Worm (Caenorhabditis elegans) whole organism, young adult: Measurements from ENCODE around the gene B0244.10.
A peak's percentile ranks its signal among the peaks of the same experiment; 100 is the strongest.

Experiments
- F10E7.11 ChIP-seq: sonication (generic microtip); optimal IDR thresholded peaks from 2 replicates; lab custom pipeline; 2017; ENCODE audit warnings: mild to moderate bottlenecking, missing genetic modification characterization, moderate library complexity, missing compliant biosample characterization
- F22D6.2 ChIP-seq: sonication (generic microtip); optimal IDR thresholded peaks from 2 replicates; lab custom pipeline; 2016; ENCODE audit warnings: mild to moderate bottlenecking, missing genetic modification characterization, missing compliant biosample characterization
- F39B2.1 ChIP-seq: fragments of 200-800 bp; sonication (Bioruptor generic); IDR thresholded peaks from 2 replicates; pipeline ENCODE4 v1.3.6; 2022; ENCODE audit warnings: missing genetic modification reagents, missing genetic modification characterization, missing compliant biosample characterization
- T26A5.8 ChIP-seq: sonication (generic microtip); optimal IDR thresholded peaks from 2 replicates; lab custom pipeline; 2016; ENCODE audit warnings: missing genetic modification characterization, missing compliant biosample characterization
- Y56A3A.18 ChIP-seq: fragments of 200-800 bp; sonication (Bioruptor generic); IDR thresholded peaks from 2 replicates; pipeline ENCODE4 v1.3.6; 2022; ENCODE audit warnings: missing genetic modification reagents, missing genetic modification characterization, missing compliant biosample characterization
- Y79H2A.3 ChIP-seq: fragments of 200-800 bp; sonication (Bioruptor generic); conservative IDR thresholded peaks from 2 replicates; pipeline ENCODE4 v1.3.6; 2022; ENCODE audit warnings: missing genetic modification reagents, missing genetic modification characterization, missing compliant biosample characterization
- akir-1 ChIP-seq: fragments of 200-800 bp; sonication (Bioruptor generic); optimal IDR thresholded peaks from 2 replicates; lab custom pipeline; 2018; ENCODE audit warnings: mild to moderate bottlenecking, missing genetic modification characterization, moderate library complexity, missing compliant biosample characterization
- ama-1 ChIP-seq, 3 experiments: fragments of 150-350 bp in 1 of 3; sonication (generic microtip) in 2 of 3; optimal IDR thresholded peaks; 2 replicates each; lab custom pipeline; 2014 to 2018; ENCODE audit warnings: missing biosample characterization in 2 of 3, missing genetic modification characterization in 2 of 3, missing genetic modification reagents in 2 of 3
- aptf-2 ChIP-seq: fragments of 200-800 bp; sonication (Bioruptor generic); conservative IDR thresholded peaks from 2 replicates; pipeline ENCODE4 v1.3.6; 2022; ENCODE audit warnings: missing genetic modification reagents, missing genetic modification characterization, missing compliant biosample characterization
- aptf-3 ChIP-seq: fragments of 200-800 bp; sonication (Bioruptor generic); IDR thresholded peaks from 2 replicates; pipeline ENCODE4 v1.3.6; 2022; ENCODE audit warnings: missing genetic modification characterization, missing compliant biosample characterization
- bed-1 ChIP-seq: fragments of 200-800 bp; sonication (Bioruptor generic); IDR thresholded peaks from 2 replicates; pipeline ENCODE4 v1.3.6; 2022; ENCODE audit warnings: missing genetic modification reagents, missing genetic modification characterization, missing compliant biosample characterization
- ceh-27 ChIP-seq: fragments of 200-800 bp; sonication (Bioruptor generic); optimal IDR thresholded peaks from 2 replicates; lab custom pipeline; 2018; ENCODE audit warnings: mild to moderate bottlenecking, missing genetic modification characterization, moderate library complexity, missing compliant biosample characterization
- ceh-58 ChIP-seq: fragments of 200-800 bp; sonication (Bioruptor generic); IDR thresholded peaks from 2 replicates; pipeline ENCODE4 v1.3.6; 2022; ENCODE audit warnings: missing genetic modification characterization, missing compliant biosample characterization
- chd-7 ChIP-seq: sonication (generic microtip); optimal IDR thresholded peaks from 2 replicates; lab custom pipeline; 2016; ENCODE audit warnings: mild to moderate bottlenecking, missing genetic modification characterization, moderate library complexity, missing compliant biosample characterization
- efl-1 ChIP-seq: fragments of 150-350 bp; optimal IDR thresholded peaks from 2 replicates; lab custom pipeline; 2014; ENCODE audit warnings: missing biosample characterization, missing genetic modification reagents, missing genetic modification characterization
- egl-44 ChIP-seq: fragments of 200-800 bp; sonication (Bioruptor generic); IDR thresholded peaks from 2 replicates; pipeline ENCODE4 v1.3.6; 2022; ENCODE audit warnings: missing genetic modification reagents, missing genetic modification characterization, missing compliant biosample characterization
- egrh-3 ChIP-seq: fragments of 200-800 bp; sonication (Bioruptor generic); IDR thresholded peaks from 2 replicates; pipeline ENCODE4 v1.3.6; 2022; ENCODE audit warnings: missing genetic modification reagents, missing genetic modification characterization, missing compliant biosample characterization
- fkh-3 ChIP-seq: sonication (generic microtip); optimal IDR thresholded peaks from 2 replicates; lab custom pipeline; 2016; ENCODE audit warnings: mild to moderate bottlenecking, missing genetic modification characterization, missing compliant biosample characterization
- let-526 ChIP-seq: fragments of 200-800 bp; sonication (Bioruptor generic); IDR thresholded peaks from 2 replicates; pipeline ENCODE4 v1.3.6; 2022; ENCODE audit warnings: missing genetic modification reagents, missing genetic modification characterization, missing compliant biosample characterization
- let-607 ChIP-seq, 2 experiments: fragments of 200-800 bp in 1 of 2; sonication (Bioruptor generic) in 1 of 2; sonication (generic microtip) in 1 of 2; optimal IDR thresholded peaks; 2 replicates each; lab custom pipeline; 2016 to 2018; ENCODE audit warnings: mild to moderate bottlenecking in 2 of 2, missing compliant biosample characterization in 2 of 2, missing genetic modification characterization in 2 of 2, moderate library complexity in 2 of 2, missing genotype in 1 of 2
- lir-1 ChIP-seq: fragments of 200-800 bp; sonication (Bioruptor generic); conservative IDR thresholded peaks from 2 replicates; pipeline ENCODE4 v1.3.6; 2022; ENCODE audit warnings: missing genetic modification reagents, missing genetic modification characterization, missing compliant biosample characterization
- lsl-1 ChIP-seq: fragments of 200-800 bp; sonication (Bioruptor generic); optimal IDR thresholded peaks from 2 replicates; lab custom pipeline; 2018; ENCODE audit warnings: mild to moderate bottlenecking, missing genetic modification characterization, moderate library complexity, missing compliant biosample characterization
- mes-4 ChIP-seq: sonication (generic microtip); optimal IDR thresholded peaks from 2 replicates; lab custom pipeline; 2016; ENCODE audit warnings: missing genotype, missing genetic modification characterization, missing compliant biosample characterization
- nhr-179 ChIP-seq: sonication (generic microtip); optimal IDR thresholded peaks from 2 replicates; lab custom pipeline; 2016; ENCODE audit warnings: mild to moderate bottlenecking, missing genetic modification characterization, missing compliant biosample characterization
- nhr-90 ChIP-seq: sonication (generic microtip); optimal IDR thresholded peaks from 2 replicates; lab custom pipeline; 2016; ENCODE audit warnings: missing genotype, mild to moderate bottlenecking, missing genetic modification characterization, missing compliant biosample characterization
- sdz-38 ChIP-seq: sonication (generic microtip); optimal IDR thresholded peaks from 2 replicates; lab custom pipeline; 2016; ENCODE audit warnings: missing genotype, missing genetic modification characterization, missing compliant biosample characterization
- snpc-3.4 ChIP-seq: sonication (generic microtip); optimal IDR thresholded peaks from 2 replicates; lab custom pipeline; 2017; ENCODE audit warnings: missing genetic modification characterization, mild to moderate bottlenecking, missing compliant biosample characterization, antibody characterized with exemption, moderate library complexity, missing genotype, missing genetic modification reagents
- unc-62 ChIP-seq: fragments of 150-350 bp; optimal IDR thresholded peaks from 2 replicates; lab custom pipeline; 2014; ENCODE audit warnings: missing biosample characterization, missing genetic modification reagents, missing genetic modification characterization
- ztf-18 ChIP-seq: sonication (generic microtip); optimal IDR thresholded peaks from 2 replicates; lab custom pipeline; 2016; ENCODE audit warnings: missing genotype, mild to moderate bottlenecking, missing genetic modification characterization, missing compliant biosample characterization
- ztf-3 ChIP-seq: fragments of 200-800 bp; sonication (Bioruptor generic); optimal IDR thresholded peaks from 2 replicates; lab custom pipeline; 2018; ENCODE audit warnings: mild to moderate bottlenecking, missing genetic modification characterization, missing compliant biosample characterization
- ztf-6 ChIP-seq: fragments of 200-800 bp; sonication (Bioruptor generic); IDR thresholded peaks from 2 replicates; pipeline ENCODE4 v1.3.6; 2022; ENCODE audit warnings: missing genetic modification reagents, missing genetic modification characterization, missing compliant biosample characterization

B0244.10 gene

ce11 chrIII:5785273-5785929 lies 50.4 kb downstream of the B0244.10 start, which contains the start of gene Y37B11A.3 (continued):
- no peak for TF ChIP-seq lir-1 (GFP tag; lab: Robert Waterston, UW)
- TF ChIP-seq ceh-27 (GFP tag; lab: Kevin White, UChicago) = no peak
- peak; percentile 93 for TF ChIP-seq ztf-18 (tag; lab: Kevin White, UChicago)
- TF ChIP-seq nhr-179 = no peak
- TF ChIP-seq ceh-58 (GFP tag; lab: Robert Waterston, UW) = no peak
- TF ChIP-seq fkh-3 (tag; lab: Kevin White, UChicago) = no peak
- no peak for TF ChIP-seq nhr-90 (tag; lab: Kevin White, UChicago)
- TF ChIP-seq chd-7 (tag; lab: Kevin White, UChicago) = no peak
- TF ChIP-seq snpc-3.4 (tag; lab: Kevin White, UChicago) = no peak
- TF ChIP-seq sdz-38 (tag; lab: Kevin White, UChicago) = no peak
- TF ChIP-seq Y56A3A.18 (GFP tag; lab: Robert Waterston, UW) = 0 out of 2 replicates have a peak, but pooled peaks have one; percentile 37
- TF ChIP-seq Y79H2A.3 (GFP tag; lab: Robert Waterston, UW) = no peak
- peak; percentile 84 for TF ChIP-seq let-526 (GFP tag; lab: Robert Waterston, UW)
- no peak for TF ChIP-seq T26A5.8 (tag; lab: Kevin White, UChicago)
- TF ChIP-seq ama-1 (optimal IDR thresholded peaks at IDR 0.05; lab: Kevin White, UChicago) = no peak
- no peak for TF ChIP-seq ama-1 (GFP tag; optimal IDR thresholded peaks at IDR 0.05; lab: Kevin White, UChicago)
- TF ChIP-seq F10E7.11 (tag; lab: Kevin White, UChicago) = no peak
- no peak for TF ChIP-seq let-607 (tag; optimal IDR thresholded peaks at IDR 0.05; lab: Kevin White, UChicago)
- TF ChIP-seq mes-4 (tag; lab: Kevin White, UChicago) = no peak
- no peak for TF ChIP-seq aptf-2 (GFP tag; lab: Robert Waterston, UW)
- TF ChIP-seq F22D6.2 (tag; lab: Kevin White, UChicago) = no peak
- TF ChIP-seq bed-1 (GFP tag; lab: Robert Waterston, UW) = no peak
- TF ChIP-seq F39B2.1 (GFP tag; lab: Robert Waterston, UW) = no peak
- TF ChIP-seq lsl-1 = no peak
- no peak for TF ChIP-seq efl-1 (GFP tag; lab: Kevin White, UChicago)
- no peak for TF ChIP-seq akir-1 (GFP tag; lab: Kevin White, UChicago)
- TF ChIP-seq ztf-6 (GFP tag; lab: Robert Waterston, UW) = no peak
- no peak; the same call in 1 of the 2 replicates for TF ChIP-seq egrh-3 (GFP tag; lab: Robert Waterston, UW)
- TF ChIP-seq aptf-3 = no peak
- TF ChIP-seq egl-44 (GFP tag; lab: Robert Waterston, UW) = no peak
- no peak for TF ChIP-seq ztf-3 (GFP tag; lab: Kevin White, UChicago)
- no peak for TF ChIP-seq unc-62 (GFP tag; lab: Kevin White, UChicago)
